Fruit fly (Drosophila melanogaster) whole organism, adult: Measurements from ENCODE around the gene croc.
A peak's percentile ranks its signal among the peaks of the same experiment; 100 is the strongest.

Experiments used
- CG11617 ChIP-seq: fragments of 200-800 bp; sonication (Bioruptor generic); optimal IDR thresholded peaks from 2 replicates; lab custom pipeline; 2017; ENCODE audit warnings: mild to moderate bottlenecking, missing biosample characterization, missing genetic modification reagents, missing genetic modification characterization
- CG12768 ChIP-seq: fragments of 200-800 bp; sonication (Bioruptor generic); optimal IDR thresholded peaks from 2 replicates; lab custom pipeline; 2017; ENCODE audit warnings: missing biosample characterization, missing genetic modification characterization, mild to moderate bottlenecking, moderate library complexity, missing genetic modification reagents
- CG14711 ChIP-seq: fragments of 200-800 bp; sonication (Bioruptor generic); optimal IDR thresholded peaks from 2 replicates; lab custom pipeline; 2018; ENCODE audit warnings: missing biosample characterization, mild to moderate bottlenecking, missing genetic modification characterization, moderate library complexity
- CG1620 ChIP-seq: fragments of 200-800 bp; sonication (Bioruptor generic); optimal IDR thresholded peaks from 2 replicates; lab custom pipeline; 2016; ENCODE audit warnings: missing biosample characterization, missing genetic modification characterization
- CG33017 ChIP-seq: fragments of 200-800 bp; sonication (Bioruptor generic); optimal IDR thresholded peaks from 2 replicates; lab custom pipeline; 2018; ENCODE audit warnings: missing biosample characterization, mild to moderate bottlenecking, missing genetic modification characterization, moderate library complexity
- CG5204 ChIP-seq: fragments of 200-800 bp; sonication (Bioruptor generic); optimal IDR thresholded peaks from 2 replicates; lab custom pipeline; 2016; ENCODE audit warnings: missing biosample characterization, missing genetic modification characterization
- CG7045 ChIP-seq: fragments of 200-800 bp; sonication (Bioruptor generic); optimal IDR thresholded peaks from 2 replicates; lab custom pipeline; 2017; ENCODE audit warnings: missing biosample characterization, mild to moderate bottlenecking, missing genetic modification characterization
- CG7101 ChIP-seq: fragments of 200-800 bp; sonication (Bioruptor generic); optimal IDR thresholded peaks from 2 replicates; lab custom pipeline; 2018; ENCODE audit warnings: missing biosample characterization, mild to moderate bottlenecking, missing genetic modification characterization, moderate library complexity
- Clk ChIP-seq: fragments of 200-800 bp; sonication (Bioruptor generic); optimal IDR thresholded peaks from 2 replicates; lab custom pipeline; 2017; ENCODE audit warnings: missing biosample characterization, missing genetic modification characterization
- Crg-1 ChIP-seq: fragments of 200-800 bp; sonication (Bioruptor generic); optimal IDR thresholded peaks from 2 replicates; lab custom pipeline; 2016; ENCODE audit warnings: missing biosample characterization, missing genetic modification characterization
- Hr96 ChIP-seq: fragments of 200-800 bp; sonication (Bioruptor generic); optimal IDR thresholded peaks from 2 replicates; lab custom pipeline; 2016; ENCODE audit warnings: missing biosample characterization, missing genetic modification characterization
- Mnt ChIP-seq: fragments of 200-800 bp; sonication (Bioruptor generic); optimal IDR thresholded peaks from 2 replicates; lab custom pipeline; 2016; ENCODE audit warnings: missing biosample characterization, mild to moderate bottlenecking, missing genetic modification characterization
- bab1 ChIP-seq: fragments of 200-800 bp; sonication (Bioruptor generic); optimal IDR thresholded peaks from 3 replicates; lab custom pipeline; 2019; ENCODE audit warnings: missing biosample characterization, mild to moderate bottlenecking, missing genetic modification characterization, moderate library complexity
- cic ChIP-seq: fragments of 200-800 bp; sonication (Bioruptor generic); optimal IDR thresholded peaks from 2 replicates; lab custom pipeline; 2017; ENCODE audit warnings: missing biosample characterization, mild to moderate bottlenecking, missing genetic modification characterization, moderate library complexity
- cnc ChIP-seq, 2 experiments: fragments of >200 bp; optimal IDR thresholded peaks; 2 replicates each; lab custom pipeline; 2017
- kay ChIP-seq: fragments of 200-800 bp; sonication (Bioruptor generic); peaks from one replicate; lab custom pipeline; 2016; ENCODE audit warnings: missing biosample characterization, missing genetic modification characterization, borderline replicate concordance
- ovo ChIP-seq: fragments of 200-800 bp; sonication (Bioruptor generic); optimal IDR thresholded peaks from 2 replicates; lab custom pipeline; 2016; ENCODE audit warnings: missing biosample characterization, missing genetic modification characterization
- pad ChIP-seq: fragments of 200-800 bp; sonication (Bioruptor generic); optimal IDR thresholded peaks from 3 replicates; lab custom pipeline; 2017; ENCODE audit warnings: missing biosample characterization, missing genetic modification characterization, mild to moderate bottlenecking, moderate library complexity, missing genetic modification reagents
- tj ChIP-seq: fragments of 200-800 bp; sonication (Bioruptor generic); optimal IDR thresholded peaks from 3 replicates; lab custom pipeline; 2017; ENCODE audit warnings: missing biosample characterization, mild to moderate bottlenecking, missing genetic modification characterization, moderate library complexity
- toe ChIP-seq: fragments of 200-800 bp; sonication (Bioruptor generic); optimal IDR thresholded peaks from 2 replicates; lab custom pipeline; 2016; ENCODE audit warnings: missing biosample characterization, missing genetic modification characterization

The croc gene

DNA sequence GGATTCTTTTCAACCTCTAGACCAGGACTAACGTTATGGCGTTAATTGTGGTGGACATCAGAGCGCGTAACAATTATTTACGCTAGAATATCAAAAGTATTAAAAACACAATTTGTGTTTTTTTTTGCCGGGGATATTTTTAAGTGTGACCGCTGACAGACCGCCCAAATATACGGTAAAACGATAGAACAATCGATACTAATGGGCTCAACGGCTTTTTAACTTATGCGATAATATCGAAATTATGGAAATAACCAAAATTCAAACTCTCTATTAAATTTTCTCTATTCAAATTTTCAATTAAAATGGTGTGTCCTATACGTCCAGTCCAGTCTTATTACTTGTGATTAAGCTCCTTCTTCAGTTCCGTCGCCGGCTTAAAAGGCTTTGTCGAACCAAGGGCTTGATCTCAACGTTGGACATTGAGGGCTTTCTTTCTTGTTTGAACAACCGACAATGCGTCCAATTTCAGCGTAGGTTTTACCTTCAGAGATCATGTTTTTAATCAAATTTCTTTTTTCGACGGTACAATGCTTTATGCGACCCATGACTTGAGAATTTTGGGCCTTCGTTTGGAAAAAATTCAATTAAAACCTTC, 35.0 kb downstream of the croc start, which contains the start of gene CG5664:
CG5664 (minus strand) TSS at position 148 of the 598 bp plus-strand sequence.
- no peak for TF ChIP-seq Clk (GFP tag; lab: Kevin White, UChicago)
- no peak for TF ChIP-seq CG7045 (GFP tag; lab: Kevin White, UChicago)
- TF ChIP-seq CG11617 (GFP tag; lab: Kevin White, UChicago), result no peak
- no peak for TF ChIP-seq CG33017 (tag; lab: Kevin White, UChicago)
- TF ChIP-seq CG12768 (GFP tag; lab: Kevin White, UChicago), result no peak
- no peak for TF ChIP-seq Crg-1 (GFP tag; lab: Kevin White, UChicago)
- TF ChIP-seq toe (GFP tag; lab: Kevin White, UChicago), result no peak
- no peak for TF ChIP-seq Mnt (GFP tag; lab: Kevin White, UChicago)
- TF ChIP-seq kay (GFP tag; lab: Kevin White, UChicago), result no peak
- TF ChIP-seq pad (GFP tag; lab: Kevin White, UChicago), result no peak
- no peak for TF ChIP-seq bab1 (GFP tag; lab: Kevin White, UChicago)
- no peak for TF ChIP-seq ovo (GFP tag; lab: Kevin White, UChicago)
- TF ChIP-seq tj (GFP tag; lab: Kevin White, UChicago), result no peak

- TF ChIP-seq CG33017 (tag; lab: Kevin White, UChicago) (no peak), toe (GFP tag; lab: Kevin White, UChicago) (no peak), Clk (GFP tag; lab: Kevin White, UChicago) (no peak), CG5204 (GFP tag; lab: Kevin White, UChicago) (no peak)
These were observed 40.2 kb downstream of the croc start for dm6 chr3L:21436089-21436488.

- TF ChIP-seq tj (GFP tag; lab: Kevin White, UChicago) (peak; percentile 27), pad (GFP tag; lab: Kevin White, UChicago) (peak; percentile 74), Mnt (GFP tag; lab: Kevin White, UChicago) (peak; percentile 95), CG12768 (GFP tag; lab: Kevin White, UChicago) (peak; percentile 5), Clk (GFP tag; lab: Kevin White, UChicago) (no peak), kay (GFP tag; lab: Kevin White, UChicago) (no peak), cic (GFP tag; lab: Kevin White, UChicago) (peak; percentile 50)
These were observed 42.4 kb downstream of the croc start for dm6 chr3L:21433744-21434384.

DNA sequence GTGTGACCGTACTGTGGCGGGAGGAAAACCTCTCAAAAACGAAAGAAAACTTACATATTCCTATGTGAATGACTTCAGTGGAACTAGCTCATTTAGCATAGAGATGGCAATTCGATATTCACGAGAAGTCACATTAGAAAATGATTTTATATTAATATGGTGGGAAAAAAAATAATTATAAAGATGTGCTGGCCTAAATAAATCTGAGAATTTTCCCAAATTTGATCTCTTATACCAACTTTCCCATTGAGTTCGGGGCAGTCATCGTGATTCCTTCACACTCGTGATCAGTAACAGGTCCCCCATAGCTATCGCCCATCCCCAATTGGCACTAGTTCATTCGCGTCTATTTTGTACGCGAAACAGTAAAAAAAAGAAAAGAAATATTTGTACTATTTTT, 43.2 kb downstream of the croc start, which contains the start of the genes barc and Aef1:
barc (minus strand) TSS at position 37 of the 400 bp plus-strand sequence.
Aef1 (plus strand) TSS at position 325 of the 400 bp plus-strand sequence.
- TF ChIP-seq CG12768 (GFP tag; lab: Kevin White, UChicago), result peak; percentile 57
- TF ChIP-seq CG5204 (GFP tag; lab: Kevin White, UChicago), result peak; percentile 87
- TF ChIP-seq kay (GFP tag; lab: Kevin White, UChicago), result peak; percentile 93
- peak; percentile 80 for TF ChIP-seq Crg-1 (GFP tag; lab: Kevin White, UChicago)
- TF ChIP-seq CG7101, result peak; percentile 76
- no peak for TF ChIP-seq cic (GFP tag; lab: Kevin White, UChicago)
- TF ChIP-seq CG1620 (GFP tag; lab: Kevin White, UChicago), result peak; percentile 87
- TF ChIP-seq pad (GFP tag; lab: Kevin White, UChicago), result peak; percentile 61
- TF ChIP-seq Hr96 (GFP tag; lab: Kevin White, UChicago), result peak; percentile 85
- peak; percentile 59 for TF ChIP-seq bab1 (GFP tag; lab: Kevin White, UChicago)
- peak; percentile 79 for TF ChIP-seq Clk (GFP tag; lab: Kevin White, UChicago)
- TF ChIP-seq CG7045 (GFP tag; lab: Kevin White, UChicago), result peak; percentile 78
- TF ChIP-seq tj (GFP tag; lab: Kevin White, UChicago), result peak; percentile 37
- peak; percentile 74 for TF ChIP-seq CG33017 (tag; lab: Kevin White, UChicago)
- TF ChIP-seq toe (GFP tag; lab: Kevin White, UChicago), result peak; percentile 94
- TF ChIP-seq CG11617 (GFP tag; lab: Kevin White, UChicago), result peak; percentile 75
- peak; percentile 73 for TF ChIP-seq Mnt (GFP tag; lab: Kevin White, UChicago)
- peak; percentile 55 for TF ChIP-seq ovo (GFP tag; lab: Kevin White, UChicago)
- no peak for TF ChIP-seq cnc (optimal IDR thresholded peaks at IDR 0.05; lab: Kevin White, UChicago)
- peak; percentile 66 for TF ChIP-seq CG14711

dm6 chr3L:21427490-21427889, 48.8 kb downstream of the croc start, which contains the start of gene CG33288:
Gene CG33288 (plus strand): TSS chr3L:21427790.
- TF ChIP-seq Hr96 (GFP tag; lab: Kevin White, UChicago), result no peak
- TF ChIP-seq CG11617 (GFP tag; lab: Kevin White, UChicago), result no peak
- TF ChIP-seq Clk (GFP tag; lab: Kevin White, UChicago), result no peak
- no peak for TF ChIP-seq pad (GFP tag; lab: Kevin White, UChicago)
- no peak for TF ChIP-seq CG7101
- no peak for TF ChIP-seq CG1620 (GFP tag; lab: Kevin White, UChicago)
- TF ChIP-seq kay (GFP tag; lab: Kevin White, UChicago), result no peak
- TF ChIP-seq Mnt (GFP tag; lab: Kevin White, UChicago), result no peak
- TF ChIP-seq CG14711, result no peak
- TF ChIP-seq tj (GFP tag; lab: Kevin White, UChicago), result no peak
- no peak for TF ChIP-seq cic (GFP tag; lab: Kevin White, UChicago)
- no peak for TF ChIP-seq ovo (GFP tag; lab: Kevin White, UChicago)
- TF ChIP-seq Crg-1 (GFP tag; lab: Kevin White, UChicago), result no peak
- no peak for TF ChIP-seq CG5204 (GFP tag; lab: Kevin White, UChicago)
- TF ChIP-seq CG7045 (GFP tag; lab: Kevin White, UChicago), result no peak
- TF ChIP-seq CG33017 (tag; lab: Kevin White, UChicago), result no peak
- TF ChIP-seq toe (GFP tag; lab: Kevin White, UChicago), result no peak
